Worm (Caenorhabditis elegans) whole organism, L2 larva: ENCODE results near the gene epg-9.

ENCODE experiments used
- ceh-82 ChIP-seq: fragments of 150-350 bp; optimal IDR thresholded peaks from 2 replicates; lab custom pipeline; 2014; ENCODE audit warnings: missing biosample characterization, missing genetic modification characterization
- dmd-4 ChIP-seq: sonication (generic microtip); optimal IDR thresholded peaks from 2 replicates; lab custom pipeline; 2017; ENCODE audit warnings: missing biosample characterization, missing genetic modification characterization
- egl-27 ChIP-seq: sonication (generic microtip); optimal IDR thresholded peaks from 3 replicates; lab custom pipeline; 2017; ENCODE audit warnings: missing biosample characterization, missing genetic modification reagents, missing genetic modification characterization
- elt-1 ChIP-seq: fragments of 150-350 bp; optimal IDR thresholded peaks from 2 replicates; lab custom pipeline; 2014; ENCODE audit warnings: missing biosample characterization, missing genetic modification characterization
- elt-3 ChIP-seq: sonication (generic microtip); optimal IDR thresholded peaks from 2 replicates; lab custom pipeline; 2017; ENCODE audit warnings: missing biosample characterization, missing genetic modification characterization
- mdl-1 ChIP-seq, 2 experiments: fragments of 150-350 bp in 1 of 2; sonication (generic microtip) in 1 of 2; optimal IDR thresholded peaks; 2 replicates each; lab custom pipeline; 2017; ENCODE audit warnings: missing biosample characterization in 2 of 2, missing genetic modification characterization in 2 of 2
- nhr-10 ChIP-seq: sonication (generic microtip); optimal IDR thresholded peaks from 2 replicates; lab custom pipeline; 2017; ENCODE audit warnings: missing biosample characterization, missing genetic modification characterization
- nhr-12 ChIP-seq: fragments of 150-350 bp; optimal IDR thresholded peaks from 2 replicates; lab custom pipeline; 2014; ENCODE audit warnings: missing biosample characterization, missing genetic modification characterization
- sma-9 ChIP-seq, 2 experiments: fragments of 150-350 bp in 1 of 2; sonication (generic microtip) in 1 of 2; optimal IDR thresholded peaks; 2 replicates each; lab custom pipeline; 2014 to 2016; ENCODE audit warnings: missing genetic modification characterization in 2 of 2, mild to moderate bottlenecking in 1 of 2, missing biosample characterization in 1 of 2, missing compliant biosample characterization in 1 of 2, missing genetic modification reagents in 1 of 2, moderate library complexity in 1 of 2
- snpc-4 ChIP-seq: fragments of 150-350 bp; optimal IDR thresholded peaks from 2 replicates; lab custom pipeline; 2014; ENCODE audit warnings: missing biosample characterization, missing genetic modification characterization
- unc-62 ChIP-seq: fragments of 150-350 bp; optimal IDR thresholded peaks from 2 replicates; lab custom pipeline; 2014; ENCODE audit warnings: missing biosample characterization, missing genetic modification reagents, missing genetic modification characterization
- ztf-11 ChIP-seq: sonication (generic microtip); optimal IDR thresholded peaks from 2 replicates; lab custom pipeline; 2017; ENCODE audit warnings: missing biosample characterization, missing genetic modification characterization

DNA sequence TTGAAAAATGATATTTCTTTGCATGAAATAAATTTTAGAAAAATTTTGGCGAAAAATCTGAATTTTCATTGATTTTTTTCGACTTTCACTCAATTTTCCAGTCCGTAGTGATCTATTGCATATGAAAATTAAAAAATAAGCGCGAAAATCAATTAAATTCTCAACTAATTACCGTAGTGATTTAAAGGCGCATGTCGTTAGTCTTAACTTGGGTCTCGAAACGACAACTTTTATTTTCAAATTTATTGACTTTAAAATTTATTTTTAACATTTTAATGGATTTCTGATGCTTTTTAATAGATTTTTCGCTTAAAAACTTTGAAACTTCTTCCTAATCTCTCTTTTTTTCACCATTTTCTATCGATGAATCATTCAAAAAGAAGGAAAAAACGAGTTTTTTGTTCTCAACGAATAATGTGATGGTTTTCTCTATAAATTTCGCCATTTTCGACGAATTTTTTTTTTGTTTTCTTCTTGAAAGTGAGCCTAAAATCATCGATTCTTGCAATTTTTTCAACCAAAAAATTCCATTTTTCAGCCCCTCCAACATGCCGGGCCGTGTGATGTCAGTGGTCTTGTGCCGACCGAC is 6.7 kb downstream of the epg-9 start, which contains the start of gene vamp-7:
- TF ChIP-seq ztf-11 (tag; lab: Kevin White, UChicago) (no peak), elt-3 (tag; lab: Kevin White, UChicago) (no peak), snpc-4 (tag; lab: Kevin White, UChicago) (no peak), unc-62 (GFP tag; lab: Kevin White, UChicago) (no peak), dmd-4 (tag; lab: Kevin White, UChicago) (no peak), ceh-82 (no peak), nhr-10 (tag; lab: Kevin White, UChicago) (no peak), mdl-1 (tag; optimal IDR thresholded peaks at IDR 0.05; lab: Kevin White, UChicago) (no peak), sma-9 (GFP tag; optimal IDR thresholded peaks at IDR 0.05; lab: Kevin White, UChicago) (no peak), sma-9 (tag; optimal IDR thresholded peaks at IDR 0.05; lab: Kevin White, UChicago) (no peak), nhr-12 (tag; lab: Kevin White, UChicago) (no peak), elt-1 (tag; lab: Kevin White, UChicago) (no peak), egl-27 (tag; lab: Kevin White, UChicago) (no peak)
